Worm (Caenorhabditis elegans): Measurements from ENCODE around the gene tbc-6.

The tbc-6 gene

DNA sequence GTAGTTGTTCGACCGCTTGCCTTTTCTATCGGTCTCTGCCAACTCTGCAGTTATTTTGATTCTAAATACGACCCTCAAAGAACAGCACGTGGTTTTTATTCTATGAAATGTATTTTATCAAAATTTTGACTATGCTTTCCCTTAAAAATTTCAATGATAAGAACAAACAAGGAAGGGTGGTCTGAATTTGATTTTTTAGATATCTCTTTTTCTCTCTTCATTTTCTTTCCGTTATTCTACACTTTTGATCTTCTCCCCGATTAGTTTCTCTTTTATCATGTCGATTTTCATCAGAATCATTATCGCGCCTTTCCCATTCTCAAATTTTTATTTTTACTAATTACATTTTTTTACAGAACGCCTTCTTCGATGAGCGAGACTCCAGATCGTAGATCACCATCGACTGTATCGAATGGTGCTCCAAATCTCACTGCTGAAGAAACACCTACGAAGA lies 2.9 kb upstream of the tbc-6 start (continued):
- peak in 2 of 6 experiments; percentile 33 to 69 for TF ChIP-seq elt-3 (tag; optimal IDR thresholded peaks at IDR 0.05)
- TF ChIP-seq jun-1 (tag; optimal IDR thresholded peaks at IDR 0.05): no peak
- TF ChIP-seq lin-39 (tag; optimal IDR thresholded peaks at IDR 0.05): no peak
- no peak for TF ChIP-seq fkh-4 (tag; optimal IDR thresholded peaks at IDR 0.05; ENCODE audit: borderline replicate concordance)
- TF ChIP-seq unc-30 (tag; optimal IDR thresholded peaks at IDR 0.05): no peak
- TF ChIP-seq efl-1 (optimal IDR thresholded peaks at IDR 0.05): no peak
- peak in 1 of 2 experiments; percentile 87 for TF ChIP-seq efl-1 (GFP tag; optimal IDR thresholded peaks at IDR 0.05 in 1 of 2)
- no peak for TF ChIP-seq pqm-1 (tag; optimal IDR thresholded peaks at IDR 0.05)
- TF ChIP-seq dpl-1 (GFP tag; optimal IDR thresholded peaks at IDR 0.05): no peak
- no peak for TF ChIP-seq ama-1 (optimal IDR thresholded peaks at IDR 0.05)
- TF ChIP-seq zip-4 (GFP tag; optimal IDR thresholded peaks at IDR 0.05): no peak
- peak; percentile 49 for TF ChIP-seq elt-2 (tag; optimal IDR thresholded peaks at IDR 0.05)
- no peak for TF ChIP-seq C34B4.2 (tag; optimal IDR thresholded peaks at IDR 0.05)
- no peak for TF ChIP-seq alr-1 (tag; optimal IDR thresholded peaks at IDR 0.05; ENCODE audit: borderline replicate concordance)
- no peak for TF ChIP-seq skn-1 (tag; optimal IDR thresholded peaks at IDR 0.05)
- TF ChIP-seq fos-1 (tag; optimal IDR thresholded peaks at IDR 0.05): no peak
- no peak for TF ChIP-seq lir-3 (tag; optimal IDR thresholded peaks at IDR 0.05; ENCODE audit: poor library complexity)
- TF ChIP-seq nhr-11 (tag; optimal IDR thresholded peaks at IDR 0.05): no peak
- no peak for TF ChIP-seq Y116A8C.19 (tag; optimal IDR thresholded peaks at IDR 0.05; ENCODE audit: borderline replicate concordance)
- TF ChIP-seq dsc-1 (tag; optimal IDR thresholded peaks at IDR 0.05): no peak
- TF ChIP-seq mdl-1 (tag; optimal IDR thresholded peaks at IDR 0.05): no peak
- no peak for TF ChIP-seq nhr-77 (tag; optimal IDR thresholded peaks at IDR 0.05)
- TF ChIP-seq ceh-8 (GFP tag; optimal IDR thresholded peaks at IDR 0.05): no peak
- no peak for TF ChIP-seq fkh-8 (tag; optimal IDR thresholded peaks at IDR 0.05)
- no peak for TF ChIP-seq C16A3.4 (tag; optimal IDR thresholded peaks at IDR 0.05)
- TF ChIP-seq nhr-84 (tag; optimal IDR thresholded peaks at IDR 0.05): no peak
- peak; percentile 12 for TF ChIP-seq nhr-90 (tag; optimal IDR thresholded peaks at IDR 0.05; ENCODE audit: poor library complexity)
- peak; percentile 32 for TF ChIP-seq nhr-71 (tag; optimal IDR thresholded peaks at IDR 0.05)

DNA sequence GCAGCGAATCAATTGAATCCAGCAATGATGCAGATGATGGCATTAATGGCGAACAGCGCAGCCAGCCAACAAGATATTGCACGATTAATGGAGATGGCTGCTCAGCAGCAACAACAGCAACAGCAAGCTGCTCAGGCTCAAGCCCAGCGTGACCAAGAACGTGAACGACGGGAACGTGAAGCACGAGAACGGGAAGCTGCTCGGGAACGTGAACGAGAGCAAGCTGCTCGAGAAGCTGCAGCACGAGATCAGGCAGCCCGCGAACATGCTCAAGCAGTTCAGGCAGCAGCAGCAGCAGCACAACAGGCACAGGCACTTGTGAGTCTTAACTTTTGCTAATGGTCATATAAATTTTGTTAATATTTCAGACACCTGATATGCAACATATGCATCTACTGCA lies 1.2 kb upstream of the tbc-6 start:
- no peak for TF ChIP-seq tbx-2 (tag; optimal IDR thresholded peaks at IDR 0.05)
- no peak for TF ChIP-seq nhr-11 (tag; optimal IDR thresholded peaks at IDR 0.05)
- TF ChIP-seq nhr-47 (tag; optimal IDR thresholded peaks at IDR 0.05): no peak
- TF ChIP-seq nhr-237 (tag; optimal IDR thresholded peaks at IDR 0.05): no peak
- no peak for TF ChIP-seq nhr-90 (tag; optimal IDR thresholded peaks at IDR 0.05; ENCODE audit: poor library complexity)
- TF ChIP-seq efl-1 (optimal IDR thresholded peaks at IDR 0.05): no peak
- TF ChIP-seq efl-1 (GFP tag; optimal IDR thresholded peaks at IDR 0.05 in 1 of 2): no peak
- no peak for TF ChIP-seq ztf-4 (tag; optimal IDR thresholded peaks at IDR 0.05)
- no peak for TF ChIP-seq nhr-28 (tag; optimal IDR thresholded peaks at IDR 0.05)

DNA sequence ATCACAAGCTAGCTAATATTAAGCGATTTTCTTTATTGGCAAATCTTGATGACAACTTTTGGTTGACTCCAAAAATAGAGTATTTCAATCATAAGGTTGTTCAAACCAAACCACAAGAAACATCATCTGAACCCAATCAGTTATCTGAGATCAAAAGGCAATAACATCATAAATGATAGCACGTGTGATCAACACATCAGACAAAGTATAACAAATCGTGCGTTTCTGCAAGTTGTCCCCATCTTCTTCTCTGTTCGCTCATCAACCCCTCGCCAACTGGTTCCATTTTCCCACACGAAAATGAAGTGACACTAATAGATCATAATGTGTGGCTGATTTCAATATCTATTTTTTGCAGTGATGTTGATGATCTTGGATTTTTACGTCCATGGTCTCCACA lies 1.4 kb downstream of the tbc-6 start:
- TF ChIP-seq snu-23 (GFP tag; optimal IDR thresholded peaks at IDR 0.05): peak; percentile 59
- no peak for TF ChIP-seq swsn-7 (tag; optimal IDR thresholded peaks at IDR 0.05)
- no peak for TF ChIP-seq unc-30 (tag; optimal IDR thresholded peaks at IDR 0.05)
- no peak for TF ChIP-seq sptf-1 (tag; optimal IDR thresholded peaks at IDR 0.05)
- no peak for TF ChIP-seq nhr-12 (tag; optimal IDR thresholded peaks at IDR 0.05)
- peak; percentile 42; the same call in 1 of the 2 replicates for TF ChIP-seq grh-1 (GFP tag; IDR thresholded peaks at IDR 0.05)
- TF ChIP-seq isw-1 (GFP tag; IDR thresholded peaks at IDR 0.05): no peak
- TF ChIP-seq lin-13 (GFP tag; optimal IDR thresholded peaks at IDR 0.05): no peak
- TF ChIP-seq tbx-2 (tag; optimal IDR thresholded peaks at IDR 0.05): peak; percentile 63
- TF ChIP-seq fkh-10 (GFP tag; optimal IDR thresholded peaks at IDR 0.05): no peak
- no peak for TF ChIP-seq ets-5 (GFP tag; IDR thresholded peaks at IDR 0.05)
- no peak for TF ChIP-seq ceh-90 (tag; optimal IDR thresholded peaks at IDR 0.05)
- no peak for TF ChIP-seq jun-1 (tag; optimal IDR thresholded peaks at IDR 0.05)
- TF ChIP-seq nhr-85 (tag): peak; percentile 94
- TF ChIP-seq lin-15B (tag; optimal IDR thresholded peaks at IDR 0.05): no peak
- peak; percentile 15 for TF ChIP-seq rnt-1 (tag; optimal IDR thresholded peaks at IDR 0.05)
- TF ChIP-seq tlp-1 (tag; optimal IDR thresholded peaks at IDR 0.05): no peak
- no peak for TF ChIP-seq efl-1 (optimal IDR thresholded peaks at IDR 0.05)
- peak in 1 of 2 experiments; percentile 92 for TF ChIP-seq efl-1 (GFP tag; optimal IDR thresholded peaks at IDR 0.05 in 1 of 2)
- TF ChIP-seq unc-86 (tag; optimal IDR thresholded peaks at IDR 0.05): no peak
- TF ChIP-seq fkh-8 (tag; optimal IDR thresholded peaks at IDR 0.05): no peak
- TF ChIP-seq hlh-4 (tag; optimal IDR thresholded peaks at IDR 0.05): no peak
- no peak for TF ChIP-seq nhr-84 (tag; optimal IDR thresholded peaks at IDR 0.05)
- no peak for TF ChIP-seq F16B12.6 (tag; optimal IDR thresholded peaks at IDR 0.05)
- peak; percentile 63 for TF ChIP-seq nhr-19 (GFP tag; conservative IDR thresholded peaks at IDR 0.05)

Data from whole organism, L1 larva.